Fruit fly (Drosophila melanogaster) whole organism, pupa: ENCODE measurements around the gene firl.

Source experiments
- CG10348 ChIP-seq: fragments of 200-800 bp; sonication (Bioruptor generic); IDR thresholded peaks from 2 replicates; pipeline ENCODE4 v1.3.6; 2022; ENCODE audit warnings: missing biosample characterization, missing genetic modification characterization
- CG12605 ChIP-seq: fragments of 200-800 bp; sonication (Bioruptor generic); IDR thresholded peaks from 2 replicates; pipeline ENCODE4 v1.3.6; 2022; ENCODE audit warnings: missing biosample characterization, missing genetic modification characterization
- CG13204 ChIP-seq: fragments of 200-800 bp; sonication (Bioruptor generic); optimal IDR thresholded peaks from 2 replicates; lab custom pipeline; 2018; ENCODE audit warnings: missing biosample characterization, mild to moderate bottlenecking, missing genetic modification characterization, moderate library complexity
- CG14655 ChIP-seq: fragments of 200-800 bp; sonication (Bioruptor generic); optimal IDR thresholded peaks from 3 replicates; lab custom pipeline; 2017; ENCODE audit warnings: mild to moderate bottlenecking, missing biosample characterization, missing genetic modification reagents, missing genetic modification characterization
- CG15710 ChIP-seq: fragments of 200-800 bp; sonication (Bioruptor generic); optimal IDR thresholded peaks from 2 replicates; lab custom pipeline; 2018; ENCODE audit warnings: missing biosample characterization, mild to moderate bottlenecking, missing genetic modification characterization, moderate library complexity
- CG17806 ChIP-seq: fragments of 200-800 bp; sonication (Bioruptor generic); optimal IDR thresholded peaks from 2 replicates; lab custom pipeline; 2018; ENCODE audit warnings: missing biosample characterization, mild to moderate bottlenecking, missing genetic modification characterization, moderate library complexity
- CG32121 ChIP-seq: fragments of 200-800 bp; sonication (Bioruptor generic); IDR thresholded peaks from 2 replicates; pipeline ENCODE4 v1.3.6; 2022; ENCODE audit warnings: missing biosample characterization, missing genetic modification characterization
- CG34367 ChIP-seq: fragments of 200-800 bp; sonication (Bioruptor generic); optimal IDR thresholded peaks from 2 replicates; lab custom pipeline; 2018; ENCODE audit warnings: missing biosample characterization, mild to moderate bottlenecking, missing genetic modification characterization
- CG4496 ChIP-seq: fragments of 200-800 bp; sonication (Bioruptor generic); IDR thresholded peaks from 3 replicates; pipeline ENCODE4 v1.3.6; 2022; ENCODE audit warnings: missing biosample characterization, missing genetic modification characterization
- CG8159 ChIP-seq: fragments of 200-800 bp; sonication (Bioruptor generic); optimal IDR thresholded peaks from 3 replicates; lab custom pipeline; 2018; ENCODE audit warnings: missing biosample characterization, mild to moderate bottlenecking, missing genetic modification characterization, moderate library complexity
- CG8301 ChIP-seq: fragments of 200-800 bp; sonication (Bioruptor generic); optimal IDR thresholded peaks from 2 replicates; lab custom pipeline; 2018; ENCODE audit warnings: missing biosample characterization, mild to moderate bottlenecking, missing genetic modification characterization
- CG9948 ChIP-seq: fragments of 200-800 bp; sonication (Bioruptor generic); optimal IDR thresholded peaks from 2 replicates; lab custom pipeline; 2018; ENCODE audit warnings: missing biosample characterization, mild to moderate bottlenecking, missing genetic modification characterization, moderate library complexity
- D1 ChIP-seq: fragments of 200-800 bp; sonication (Bioruptor generic); optimal IDR thresholded peaks from 2 replicates; lab custom pipeline; 2018; ENCODE audit warnings: missing biosample characterization, mild to moderate bottlenecking, missing genetic modification characterization, moderate library complexity
- EcR ChIP-seq: fragments of 200-800 bp; sonication (Bioruptor generic); optimal IDR thresholded peaks from 3 replicates; lab custom pipeline; 2019; ENCODE audit warnings: missing biosample characterization, missing genetic modification characterization, mild to moderate bottlenecking, moderate library complexity, missing genetic modification reagents
- Ets98B ChIP-seq: fragments of 200-800 bp; sonication (Bioruptor generic); IDR thresholded peaks from 2 replicates; pipeline ENCODE4 v1.3.6; 2022; ENCODE audit warnings: missing biosample characterization, missing genetic modification characterization
- Pif1A ChIP-seq: fragments of 200-800 bp; sonication (Bioruptor generic); optimal IDR thresholded peaks from 3 replicates; lab custom pipeline; 2016; ENCODE audit warnings: missing biosample characterization, missing genetic modification characterization
- Pif1B ChIP-seq: fragments of 200-800 bp; sonication (Bioruptor generic); optimal IDR thresholded peaks from 3 replicates; lab custom pipeline; 2016; ENCODE audit warnings: missing biosample characterization, missing genetic modification characterization
- Snoo ChIP-seq: fragments of 200-800 bp; sonication (Bioruptor generic); optimal IDR thresholded peaks from 3 replicates; lab custom pipeline; 2017; ENCODE audit warnings: missing biosample characterization, mild to moderate bottlenecking, missing genetic modification characterization, inconsistent platforms
- fd96Ca ChIP-seq: fragments of 200-800 bp; sonication (Bioruptor generic); IDR thresholded peaks from 3 replicates; pipeline ENCODE4 v1.3.6; 2022; ENCODE audit warnings: missing biosample characterization, missing genetic modification characterization
- gl ChIP-seq: fragments of 200-800 bp; sonication (Bioruptor generic); optimal IDR thresholded peaks from 2 replicates; lab custom pipeline; 2018; ENCODE audit warnings: missing biosample characterization, mild to moderate bottlenecking, missing genetic modification characterization
- rn ChIP-seq: fragments of 200-800 bp; sonication (Bioruptor generic); IDR thresholded peaks from 2 replicates; pipeline ENCODE4 v1.3.6; 2022; ENCODE audit warnings: missing biosample characterization, missing genetic modification characterization

firl gene

dm6 chr2L:12020735-12021134 is 45.8 kb downstream of the firl start, which contains the start of gene Wdr81:
Gene Wdr81, minus strand, starts transcription at chr2L:12020960.
- no peak for TF ChIP-seq CG32121 (GFP tag; lab: Robert Waterston, UW)

DNA sequence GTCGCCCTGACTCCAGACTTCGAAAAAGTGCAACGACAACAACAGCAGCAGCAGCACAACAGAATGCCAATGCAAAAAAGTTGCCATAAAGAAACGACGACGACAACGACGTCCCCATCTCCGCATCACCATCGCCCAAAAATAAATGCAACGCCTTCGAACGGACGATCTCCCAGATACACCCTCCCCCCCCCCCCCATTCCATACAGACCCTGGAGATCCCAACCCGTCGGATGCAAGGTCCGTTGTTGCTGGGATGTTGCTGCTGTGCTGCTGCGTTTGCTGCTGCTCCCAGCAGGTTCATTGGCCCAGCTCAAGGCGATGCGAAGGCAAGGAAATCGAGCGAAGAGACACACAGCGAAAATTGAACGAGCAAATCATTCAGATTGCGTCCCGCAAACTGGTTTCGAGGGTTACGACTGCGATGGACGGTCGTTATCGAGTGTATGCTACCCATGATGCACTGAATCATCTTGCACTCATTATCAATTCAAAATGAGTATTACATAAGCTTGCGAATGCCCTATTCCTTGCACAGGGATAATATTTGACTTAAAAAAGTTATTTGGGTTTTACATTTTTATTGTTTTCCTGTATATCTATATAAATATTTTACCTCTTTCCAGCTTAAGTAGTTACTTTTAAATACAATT is 52.7 kb downstream of the firl start:
- TF ChIP-seq Pif1A (GFP tag; lab: Kevin White, UChicago): peak; percentile 38
- peak; percentile 33 for TF ChIP-seq CG8301
- TF ChIP-seq D1 (tag; lab: Kevin White, UChicago): no peak
- peak; percentile 21 for TF ChIP-seq CG8159 (tag; lab: Kevin White, UChicago)
- TF ChIP-seq CG10348: no peak
- no peak for TF ChIP-seq CG9948 (tag; lab: Kevin White, UChicago)
- no peak for TF ChIP-seq Ets98B (GFP tag; lab: Robert Waterston, UW)
- no peak; the same call in 1 of the 2 replicates for TF ChIP-seq CG32121 (GFP tag; lab: Robert Waterston, UW)
- peak; percentile 36 for TF ChIP-seq Pif1B (GFP tag; lab: Kevin White, UChicago)
- peak; percentile 100 for TF ChIP-seq EcR (GFP tag; lab: Kevin White, UChicago)
- peak; percentile 68 for TF ChIP-seq CG4496 (GFP tag; lab: Robert Waterston, UW)
- peak; percentile 29 for TF ChIP-seq CG34367 (tag; lab: Kevin White, UChicago)
- peak; percentile 67; the same call in 2 of the 3 replicates for TF ChIP-seq fd96Ca (GFP tag; lab: Robert Waterston, UW)
- TF ChIP-seq CG13204: peak; percentile 98
- TF ChIP-seq Snoo (tag; lab: Kevin White, UChicago): peak; percentile 62
- no peak for TF ChIP-seq CG14655 (GFP tag; lab: Kevin White, UChicago)
- peak; percentile 42 for TF ChIP-seq CG12605 (GFP tag; lab: Robert Waterston, UW)
- no peak for TF ChIP-seq rn (GFP tag; lab: Robert Waterston, UW)
- TF ChIP-seq gl: peak; percentile 85
- peak; percentile 30 for TF ChIP-seq CG15710
- peak; percentile 32 for TF ChIP-seq CG17806 (tag; lab: Kevin White, UChicago)
- TF ChIP-seq, all 21 proteins: peak for 14
